Worm (Caenorhabditis elegans): Measurements from ENCODE around the gene F18H3.1.
A peak's percentile ranks its signal among the peaks of the same experiment; 100 is the strongest.

Gene F18H3.1

ce11 chrX:13542236-13542635 is 22.8 kb downstream of the F18H3.1 start, which contains the start of gene cah-4:
cah-4 (plus strand) TSS chrX:13542574.
- TF ChIP-seq aha-1 (tag), result peak; percentile 69
- TF ChIP-seq ama-1 (optimal IDR thresholded peaks at IDR 0.05), result peak; percentile 92
- 0 out of 2 replicates have a peak, but pooled peaks have one; percentile 17 for TF ChIP-seq ZK337.2 (GFP tag; IDR thresholded peaks at IDR 0.05)
- TF ChIP-seq snpc-1.2 (GFP tag; IDR thresholded peaks at IDR 0.05), result no peak
- TF ChIP-seq dmd-9 (GFP tag; IDR thresholded peaks at IDR 0.05), result no peak

DNA sequence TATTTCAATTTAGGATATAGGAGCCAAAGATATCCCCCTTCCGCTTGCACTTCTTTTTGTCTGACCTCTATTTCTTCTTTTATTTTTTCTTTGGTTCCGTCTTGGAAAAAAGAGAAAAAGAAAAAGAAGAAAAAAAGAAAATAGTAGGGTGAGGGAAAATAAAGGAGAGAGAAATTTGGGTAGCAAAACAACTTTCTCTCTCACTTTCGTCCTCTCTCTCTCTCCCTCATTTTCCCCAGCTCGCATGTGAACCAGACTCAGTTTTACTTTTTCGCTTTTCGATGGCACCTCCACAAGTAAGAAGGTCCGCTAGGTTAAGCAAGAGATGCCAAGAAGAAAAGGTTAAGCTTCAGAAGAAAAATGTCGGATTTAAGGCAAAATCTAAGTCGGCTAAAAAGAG is 23.3 kb downstream of the F18H3.1 start:
- TF ChIP-seq duxl-1 (tag; optimal IDR thresholded peaks at IDR 0.05; ENCODE audit: poor library complexity) (no peak), nhr-48 (tag; optimal IDR thresholded peaks at IDR 0.05) (no peak), nhr-6 (tag; optimal IDR thresholded peaks at IDR 0.05) (no peak), dmd-6 (GFP tag; IDR thresholded peaks at IDR 0.05) (0 out of 2 replicates have a peak, but pooled peaks have one; percentile 7), fkh-10 (GFP tag; optimal IDR thresholded peaks at IDR 0.05) (peak; percentile 25), nhr-237 (tag; optimal IDR thresholded peaks at IDR 0.05) (no peak), aha-1 (tag) (peak; percentile 65), pqm-1 (tag; optimal IDR thresholded peaks at IDR 0.05) (no peak), mep-1 (tag; optimal IDR thresholded peaks at IDR 0.05) (peak; percentile 15), Y5F2A.4 (GFP tag; optimal IDR thresholded peaks at IDR 0.05) (no peak), lsy-2 (tag; optimal IDR thresholded peaks at IDR 0.05) (peak in 1 of 2 experiments; percentile 8), ama-1 (optimal IDR thresholded peaks at IDR 0.05) (peak; percentile 83)

ce11 chrX:13543350-13543749 is 23.9 kb downstream of the F18H3.1 start:
- TF ChIP-seq ZK337.2 (GFP tag; IDR thresholded peaks at IDR 0.05) (no peak), daf-19 (GFP tag; conservative IDR thresholded peaks at IDR 0.05) (no peak), jun-1 (tag; optimal IDR thresholded peaks at IDR 0.05) (no peak), ama-1 (optimal IDR thresholded peaks at IDR 0.05) (peak; percentile 95), hlh-30 (tag; optimal IDR thresholded peaks at IDR 0.05; ENCODE audit: insufficient read depth) (peak; percentile 9), ZK546.5 (tag; optimal IDR thresholded peaks at IDR 0.05) (no peak), egl-43 (GFP tag; IDR thresholded peaks at IDR 0.05) (no peak), nhr-102 (tag; optimal IDR thresholded peaks at IDR 0.05) (no peak)

DNA sequence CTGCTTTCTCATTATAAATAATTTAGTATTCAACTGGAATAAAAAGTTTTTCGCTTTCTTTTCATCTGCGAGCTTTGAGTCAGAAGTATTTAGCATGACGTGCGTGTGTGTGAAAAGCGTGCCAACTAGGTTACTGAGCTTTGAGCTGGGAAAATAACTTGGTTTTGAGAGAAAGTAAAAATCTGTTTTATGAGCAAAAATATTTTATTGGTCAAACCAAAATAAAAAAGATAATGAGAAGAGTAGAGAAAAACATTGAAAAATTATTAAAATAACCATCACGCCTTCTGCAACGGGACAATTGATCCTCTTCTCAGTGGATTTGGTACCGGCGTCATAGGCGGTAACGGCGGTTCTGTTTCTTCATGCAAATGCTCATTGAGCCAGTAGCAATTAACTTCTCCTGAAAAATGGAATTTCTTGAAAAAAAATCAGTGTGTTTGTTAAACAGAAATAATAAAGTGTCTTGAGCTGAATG is 25.1 kb downstream of the F18H3.1 start:
- no peak for TF ChIP-seq lin-13 (GFP tag; optimal IDR thresholded peaks at IDR 0.05)
- TF ChIP-seq lin-29 (GFP tag; IDR thresholded peaks at IDR 0.05), result 0 out of 2 replicates have a peak, but pooled peaks have one; percentile 8
- TF ChIP-seq madf-5 (GFP tag; IDR thresholded peaks at IDR 0.05), result no peak
- TF ChIP-seq vab-7 (GFP tag; IDR thresholded peaks at IDR 0.05), result no peak
- TF ChIP-seq daf-19 (GFP tag; conservative IDR thresholded peaks at IDR 0.05), result no peak
- peak; percentile 51 for TF ChIP-seq aha-1 (tag)
- no peak for TF ChIP-seq nhr-25 (tag; optimal IDR thresholded peaks at IDR 0.05; ENCODE audit: borderline replicate concordance, insufficient read depth)
- TF ChIP-seq mep-1 (tag; optimal IDR thresholded peaks at IDR 0.05), result peak; percentile 74
- peak in 1 of 2 experiments; percentile 76 for TF ChIP-seq unc-62 (GFP tag; optimal IDR thresholded peaks at IDR 0.05 in 1 of 2)
- no peak for TF ChIP-seq unc-62 (tag; optimal IDR thresholded peaks at IDR 0.05)
- TF ChIP-seq hif-1 (tag; optimal IDR thresholded peaks at IDR 0.05), result no peak
- no peak for TF ChIP-seq aly-2 (tag; optimal IDR thresholded peaks at IDR 0.05)
- TF ChIP-seq zfp-3 (GFP tag; conservative IDR thresholded peaks at IDR 0.05), result peak; percentile 72; the same call in 1 of the 2 replicates
- 0 out of 2 replicates have a peak, but pooled peaks have one; percentile 19 for TF ChIP-seq tra-1 (GFP tag; IDR thresholded peaks at IDR 0.05)
- no peak for TF ChIP-seq gei-8 (GFP tag; optimal IDR thresholded peaks at IDR 0.05)
- peak in 1 of 2 experiments; percentile 30 for TF ChIP-seq lsy-2 (tag; optimal IDR thresholded peaks at IDR 0.05)
- no peak for TF ChIP-seq ceh-82 (tag; optimal IDR thresholded peaks at IDR 0.05)
- peak; percentile 30; the same call in 1 of the 2 replicates for TF ChIP-seq mdt-29 (GFP tag; IDR thresholded peaks at IDR 0.05)
- TF ChIP-seq dmd-9 (GFP tag; IDR thresholded peaks at IDR 0.05), result peak; percentile 58; the same call in 1 of the 2 replicates
- TF ChIP-seq dmd-6 (GFP tag; IDR thresholded peaks at IDR 0.05), result peak; percentile 9; the same call in 1 of the 2 replicates
- no peak for TF ChIP-seq hlh-30 (tag; optimal IDR thresholded peaks at IDR 0.05; ENCODE audit: insufficient read depth)
- TF ChIP-seq ceh-44 (GFP tag; IDR thresholded peaks at IDR 0.05), result no peak
- no peak for TF ChIP-seq lin-15B (tag; optimal IDR thresholded peaks at IDR 0.05)
- TF ChIP-seq ama-1 (optimal IDR thresholded peaks at IDR 0.05), result peak; percentile 97
- TF ChIP-seq hlh-11 (tag; optimal IDR thresholded peaks at IDR 0.05), result no peak
- peak; percentile 57 for TF ChIP-seq nhr-28 (tag; optimal IDR thresholded peaks at IDR 0.05)

Data from whole organism, L4 larva.